Fruit fly (Drosophila melanogaster): Measurements from ENCODE around the gene CG6041.

CG6041 gene

dm6 chrX:5915752-5916493, 32.0 kb upstream of the CG6041 start (continued):
- no peak for TF ChIP-seq dac (GFP tag; optimal IDR thresholded peaks at IDR 0.05)
- TF ChIP-seq Sox15 (GFP tag; optimal IDR thresholded peaks at IDR 0.05): no peak
- no peak for TF ChIP-seq CG1621 (tag; optimal IDR thresholded peaks at IDR 0.05)
- TF ChIP-seq CG6163 (GFP tag; IDR thresholded peaks at IDR 0.05): no peak
- TF ChIP-seq CG10631 (GFP tag; optimal IDR thresholded peaks at IDR 0.05): peak; percentile 22
- TF ChIP-seq vri (GFP tag; optimal IDR thresholded peaks at IDR 0.05): no peak
- peak; percentile 13 for TF ChIP-seq esn (GFP tag; optimal IDR thresholded peaks at IDR 0.05)
- no peak for TF ChIP-seq CG34406 (GFP tag; optimal IDR thresholded peaks at IDR 0.05)
- peak; percentile 40 for TF ChIP-seq net (GFP tag; optimal IDR thresholded peaks at IDR 0.05)
- no peak for TF ChIP-seq fd85E (GFP tag; optimal IDR thresholded peaks at IDR 0.05)
- peak in 1 of 2 experiments; percentile 40 for TF ChIP-seq ss (GFP tag; optimal IDR thresholded peaks at IDR 0.05)
- peak; percentile 8 for TF ChIP-seq CG6792 (GFP tag; optimal IDR thresholded peaks at IDR 0.05)
- TF ChIP-seq Lpt (GFP tag; optimal IDR thresholded peaks at IDR 0.05): no peak
- TF ChIP-seq salr (GFP tag; optimal IDR thresholded peaks at IDR 0.05): no peak
- no peak for TF ChIP-seq CG3032 (tag; optimal IDR thresholded peaks at IDR 0.05)
- TF ChIP-seq achi (GFP tag; optimal IDR thresholded peaks at IDR 0.05): no peak
- TF ChIP-seq CG11762 (GFP tag; optimal IDR thresholded peaks at IDR 0.05; ENCODE audit: insufficient read depth): no peak
- peak; percentile 18 for TF ChIP-seq CG31627 (GFP tag; optimal IDR thresholded peaks at IDR 0.05)
- TF ChIP-seq Eip75B (GFP tag; optimal IDR thresholded peaks at IDR 0.05): no peak
- peak; percentile 19 for TF ChIP-seq CG16779 (tag; optimal IDR thresholded peaks at IDR 0.05)
- no peak for TF ChIP-seq spab (GFP tag; optimal IDR thresholded peaks at IDR 0.05)

- TF ChIP-seq salr (GFP tag; optimal IDR thresholded peaks at IDR 0.05) (no peak), CG6792 (GFP tag; optimal IDR thresholded peaks at IDR 0.05) (no peak), CG8319 (GFP tag; optimal IDR thresholded peaks at IDR 0.05) (no peak), CG11902 (GFP tag; optimal IDR thresholded peaks at IDR 0.05) (no peak), Sox102F (GFP tag; optimal IDR thresholded peaks at IDR 0.05) (peak; percentile 52), CG4318 (GFP tag; optimal IDR thresholded peaks at IDR 0.05) (no peak), net (GFP tag; optimal IDR thresholded peaks at IDR 0.05) (peak; percentile 21), Eip78C (GFP tag) (peak; percentile 73), eg (GFP tag; IDR thresholded peaks at IDR 0.05) (peak; percentile 52; the same call in 1 of the 3 replicates), Smox (GFP tag; optimal IDR thresholded peaks at IDR 0.05) (no peak), svp (GFP tag) (peak; percentile 98), CG8632 (GFP tag; optimal IDR thresholded peaks at IDR 0.05) (no peak), esn (GFP tag; optimal IDR thresholded peaks at IDR 0.05) (no peak), CG6854 (GFP tag; optimal IDR thresholded peaks at IDR 0.05) (peak; percentile 46), pdm3 (GFP tag; optimal IDR thresholded peaks at IDR 0.05) (no peak), CG8119 (GFP tag; IDR thresholded peaks at IDR 0.05) (peak; percentile 12; the same call in 1 of the 3 replicates), Sox14 (GFP tag; optimal IDR thresholded peaks at IDR 0.05) (no peak), vri (GFP tag; optimal IDR thresholded peaks at IDR 0.05) (peak; percentile 17), fkh (GFP tag; optimal IDR thresholded peaks at IDR 0.05) (peak; percentile 70), lz (GFP tag; optimal IDR thresholded peaks at IDR 0.05) (no peak), Met (GFP tag; optimal IDR thresholded peaks at IDR 0.05) (no peak), CG10631 (GFP tag; optimal IDR thresholded peaks at IDR 0.05) (no peak), CG3919 (GFP tag; optimal IDR thresholded peaks at IDR 0.05) (peak; percentile 14), CG6163 (GFP tag; IDR thresholded peaks at IDR 0.05) (peak; percentile 41; the same call in 1 of the 3 replicates), ss (GFP tag; optimal IDR thresholded peaks at IDR 0.05) (peak in 1 of 2 experiments; percentile 42), Gug (GFP tag; IDR thresholded peaks at IDR 0.05) (no peak), dsx (GFP tag; optimal IDR thresholded peaks at IDR 0.05; ENCODE audit: poor library complexity, severe bottlenecking) (peak; percentile 19), CG9139 (GFP tag; optimal IDR thresholded peaks at IDR 0.05) (peak; percentile 43), CG16779 (tag; optimal IDR thresholded peaks at IDR 0.05) (peak; percentile 31), topi (GFP tag; optimal IDR thresholded peaks at IDR 0.05) (peak; percentile 49)
Measured at dm6 chrX:5916494-5917309, 31.3 kb upstream of the CG6041 start, which contains the start of the genes Shmt and CG3726. Gene Shmt, minus strand, starts transcription at chrX:5916797. Gene CG3726, plus strand, starts transcription at chrX:5917097.

All from whole organism, prepupa.